Worm (Caenorhabditis elegans): Measurements from ENCODE around the gene C39B10.7.

C39B10.7 gene

ce11 chrX:10444705-10445104 lies 32.0 kb upstream of the C39B10.7 start, which contains the start of gene C39B10.4:
Gene C39B10.4 (plus strand): TSS chrX:10445005.
- TF ChIP-seq pes-1 (GFP tag; IDR thresholded peaks at IDR 0.05) (no peak), F13C5.2 (tag; optimal IDR thresholded peaks at IDR 0.05) (no peak), scrt-1 (GFP tag; IDR thresholded peaks at IDR 0.05) (no peak)

- TF ChIP-seq sea-1 (GFP tag; conservative IDR thresholded peaks at IDR 0.05) (no peak), ama-1 (optimal IDR thresholded peaks at IDR 0.05) (no peak), ceh-36 (tag; optimal IDR thresholded peaks at IDR 0.05) (no peak), ceh-13 (GFP tag; optimal IDR thresholded peaks at IDR 0.05) (no peak), B0310.2 (tag; optimal IDR thresholded peaks at IDR 0.05) (no peak)
These were observed 29.7 kb upstream of the C39B10.7 start, which contains the start of gene C39B10.5 for ce11 chrX:10446982-10447381. Gene C39B10.5 (plus strand): TSS chrX:10447343.

- no peak for TF ChIP-seq tbx-11 (GFP tag; IDR thresholded peaks at IDR 0.05)
- no peak for TF ChIP-seq scrt-1 (GFP tag; IDR thresholded peaks at IDR 0.05)
These were observed 22.7 kb upstream of the C39B10.7 start, which contains the start of gene lgc-41 for ce11 chrX:10453960-10454359. Gene lgc-41 (plus strand): TSS chrX:10454260.

- TF ChIP-seq hmg-4 (GFP tag; optimal IDR thresholded peaks at IDR 0.05) (no peak), tbx-11 (GFP tag; IDR thresholded peaks at IDR 0.05) (no peak), ceh-13 (GFP tag; optimal IDR thresholded peaks at IDR 0.05) (no peak), ets-7 (tag; optimal IDR thresholded peaks at IDR 0.05) (no peak)
These were observed 14.3 kb upstream of the C39B10.7 start for ce11 chrX:10462391-10462790.

ce11 chrX:10463542-10463941 lies 13.1 kb upstream of the C39B10.7 start, which contains the start of gene C39B10.1:
Gene C39B10.1 (minus strand): TSS chrX:10463642.
- no peak for TF ChIP-seq tra-4 (tag; optimal IDR thresholded peaks at IDR 0.05)
- TF ChIP-seq sea-1 (GFP tag; conservative IDR thresholded peaks at IDR 0.05) = no peak
- TF ChIP-seq B0310.2 (tag; optimal IDR thresholded peaks at IDR 0.05) = no peak
- TF ChIP-seq tbx-11 (GFP tag; IDR thresholded peaks at IDR 0.05) = no peak

ce11 chrX:10474998-10475577 lies 1.6 kb upstream of the C39B10.7 start, which contains the start of gene elt-4:
Gene elt-4 (plus strand): TSS chrX:10475527.
- no peak for TF ChIP-seq tbx-11 (GFP tag; IDR thresholded peaks at IDR 0.05)
- no peak for TF ChIP-seq hnd-1 (tag; optimal IDR thresholded peaks at IDR 0.05)
- TF ChIP-seq tbx-37 (GFP tag; conservative IDR thresholded peaks at IDR 0.05) = no peak
- no peak for TF ChIP-seq hmg-4 (GFP tag; optimal IDR thresholded peaks at IDR 0.05)
- no peak for TF ChIP-seq flt-1 (GFP tag; IDR thresholded peaks at IDR 0.05)

- TF ChIP-seq ceh-13 (GFP tag; optimal IDR thresholded peaks at IDR 0.05) (no peak), aly-1 (tag; optimal IDR thresholded peaks at IDR 0.05) (no peak), F13C5.2 (tag; optimal IDR thresholded peaks at IDR 0.05) (no peak), tra-4 (tag; optimal IDR thresholded peaks at IDR 0.05) (no peak), flt-1 (GFP tag; IDR thresholded peaks at IDR 0.05) (no peak), ceh-36 (tag; optimal IDR thresholded peaks at IDR 0.05) (no peak), B0310.2 (tag; optimal IDR thresholded peaks at IDR 0.05) (no peak), ets-7 (tag; optimal IDR thresholded peaks at IDR 0.05) (no peak), sea-1 (GFP tag; conservative IDR thresholded peaks at IDR 0.05) (no peak), pes-1 (GFP tag; IDR thresholded peaks at IDR 0.05) (no peak), hmbx-1 (tag; optimal IDR thresholded peaks at IDR 0.05) (no peak), hmg-4 (GFP tag; optimal IDR thresholded peaks at IDR 0.05) (no peak), scrt-1 (GFP tag; IDR thresholded peaks at IDR 0.05) (no peak), ama-1 (optimal IDR thresholded peaks at IDR 0.05) (no peak), tbx-11 (GFP tag; IDR thresholded peaks at IDR 0.05) (no peak), hnd-1 (tag; optimal IDR thresholded peaks at IDR 0.05) (no peak), tbx-37 (GFP tag; conservative IDR thresholded peaks at IDR 0.05) (no peak)
These were observed 706 bp downstream of the C39B10.7 start for ce11 chrX:10477172-10477985.

- TF ChIP-seq aly-1 (tag; optimal IDR thresholded peaks at IDR 0.05) (no peak), B0310.2 (tag; optimal IDR thresholded peaks at IDR 0.05) (no peak), hnd-1 (tag; optimal IDR thresholded peaks at IDR 0.05) (no peak), hmbx-1 (tag; optimal IDR thresholded peaks at IDR 0.05) (no peak)
These were observed 2.5 kb downstream of the C39B10.7 start for ce11 chrX:10479108-10479738.

Measured in whole organism, early embryonic.